Worm (Caenorhabditis elegans) whole organism, L3 larva: ENCODE results near the gene ZK546.19.

Experiments used
- elt-3 ChIP-seq, 3 experiments: fragments of 150-350 bp in 1 of 3; sonication (generic microtip) in 2 of 3; optimal IDR thresholded peaks; 2 replicates in 2 of 3; 4 replicates in 1 of 3; lab custom pipeline; 2014 to 2017; ENCODE audit warnings: missing biosample characterization in 3 of 3, missing genetic modification characterization in 3 of 3
- lsy-12 ChIP-seq: sonication (generic microtip); optimal IDR thresholded peaks from 2 replicates; lab custom pipeline; 2016; ENCODE audit warnings: mild to moderate bottlenecking, missing genetic modification characterization, missing compliant biosample characterization
- sea-2 ChIP-seq: fragments of 150-350 bp; sonication (generic microtip); optimal IDR thresholded peaks from 4 replicates; lab custom pipeline; 2014; ENCODE audit warnings: missing biosample characterization, missing genetic modification reagents, missing genetic modification characterization
- skn-1 ChIP-seq: fragments of 150-350 bp; optimal IDR thresholded peaks from 2 replicates; lab custom pipeline; 2014; ENCODE audit warnings: missing biosample characterization, missing genetic modification characterization
- snpc-4 ChIP-seq: fragments of 150-350 bp; optimal IDR thresholded peaks from 2 replicates; lab custom pipeline; 2014; ENCODE audit warnings: missing biosample characterization, missing genetic modification characterization
- unc-62 ChIP-seq: fragments of 150-350 bp; sonication (generic microtip); optimal IDR thresholded peaks from 4 replicates; lab custom pipeline; 2014; ENCODE audit warnings: missing biosample characterization, missing genetic modification reagents, missing genetic modification characterization
- zag-1 ChIP-seq: fragments of 150-350 bp; optimal IDR thresholded peaks from 2 replicates; lab custom pipeline; 2014; ENCODE audit warnings: missing biosample characterization, missing genetic modification characterization
- ztf-11 ChIP-seq: fragments of 150-350 bp; optimal IDR thresholded peaks from 2 replicates; lab custom pipeline; 2014; ENCODE audit warnings: missing biosample characterization, missing genetic modification characterization

ce11 chrII:4935518-4935917 is 6.0 kb upstream of the ZK546.19 start, which contains the start of gene ZK546.5:
- TF ChIP-seq sea-2 (GFP tag; lab: Kevin White, UChicago) = no peak
- TF ChIP-seq ztf-11 (tag; lab: Kevin White, UChicago) = no peak
- TF ChIP-seq lsy-12 = no peak
- TF ChIP-seq unc-62 (GFP tag; lab: Kevin White, UChicago) = no peak
- no peak for TF ChIP-seq snpc-4 (tag; lab: Kevin White, UChicago)
- no peak for TF ChIP-seq elt-3 (tag; optimal IDR thresholded peaks at IDR 0.05; lab: Kevin White, UChicago)
- no peak for TF ChIP-seq zag-1
- TF ChIP-seq skn-1 (tag; lab: Kevin White, UChicago) = no peak
